Fruit fly (Drosophila melanogaster): ENCODE measurements around the gene CG4511.

CG4511 gene

DNA sequence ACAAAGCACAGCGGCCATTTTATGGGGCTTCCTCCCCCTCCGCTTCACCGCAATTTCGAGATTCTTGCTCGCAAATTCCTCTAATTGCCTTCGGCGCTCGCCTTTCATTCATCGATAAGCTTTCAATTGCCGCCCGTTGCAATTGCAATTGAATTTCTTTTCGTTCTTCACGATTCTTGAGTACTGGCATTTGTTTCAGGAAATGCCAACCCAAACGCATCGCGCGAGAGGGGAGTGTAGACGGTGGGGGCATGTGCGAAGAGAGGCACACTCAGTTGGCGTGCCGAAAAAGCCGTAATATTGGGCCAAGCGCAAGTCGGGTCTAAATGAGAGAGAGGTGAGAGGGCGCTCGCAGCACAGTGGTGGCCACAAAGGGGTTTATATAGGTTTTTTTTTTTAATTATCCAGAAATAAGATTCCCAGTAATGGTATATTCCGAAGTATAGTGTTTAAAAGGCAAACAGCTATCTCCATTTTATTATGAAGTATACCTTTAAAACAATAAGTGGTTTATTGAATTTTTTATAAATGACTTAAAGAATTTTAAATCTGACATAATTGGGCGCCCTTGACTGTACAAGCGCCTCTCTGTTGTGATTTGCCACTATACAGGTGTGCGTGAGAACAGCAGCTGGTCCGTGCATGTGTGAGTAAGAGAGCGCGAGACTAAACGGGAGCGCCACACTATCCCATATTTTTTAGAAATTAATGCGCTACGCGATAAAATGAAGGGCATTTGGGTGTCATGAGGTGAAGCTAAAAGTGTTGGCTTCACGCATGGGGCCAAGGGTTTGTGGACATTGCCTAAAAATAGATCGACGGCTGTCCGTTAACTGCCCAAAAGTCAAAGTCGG is 32.4 kb downstream of the CG4511 start (continued):
- TF ChIP-seq NC2β (GFP tag; optimal IDR thresholded peaks at IDR 0.05) (peak; percentile 69), CG1647 (GFP tag; optimal IDR thresholded peaks at IDR 0.05) (peak; percentile 72), Mad (GFP tag; optimal IDR thresholded peaks at IDR 0.05) (peak; percentile 71), Dll (GFP tag; IDR thresholded peaks at IDR 0.05; ENCODE audit: partially characterized antibody) (0 out of 4 replicates have a peak, but pooled peaks have one; percentile 49), Rfx (GFP tag; IDR thresholded peaks at IDR 0.05) (peak; percentile 92), CG14441 (GFP tag; IDR thresholded peaks at IDR 0.05) (peak; percentile 81), CG6765 (GFP tag; optimal IDR thresholded peaks at IDR 0.05) (peak; percentile 85), chinmo (GFP tag; IDR thresholded peaks at IDR 0.05; ENCODE audit: partially characterized antibody) (peak; percentile 76; the same call in 3 of the 4 replicates), CG16863 (GFP tag; optimal IDR thresholded peaks at IDR 0.05) (peak; percentile 80), lilli (GFP tag; optimal IDR thresholded peaks at IDR 0.05) (peak; percentile 94), CG6654 (GFP tag; optimal IDR thresholded peaks at IDR 0.05) (peak; percentile 53), CG7556 (GFP tag; optimal IDR thresholded peaks at IDR 0.05) (peak; percentile 95), fu2 (GFP tag; optimal IDR thresholded peaks at IDR 0.05) (peak; percentile 87), cato (GFP tag; optimal IDR thresholded peaks at IDR 0.05; ENCODE audit: borderline replicate concordance) (peak; percentile 57), CG12942 (GFP tag; optimal IDR thresholded peaks at IDR 0.05) (peak; percentile 69), CG7745 (tag; optimal IDR thresholded peaks at IDR 0.05) (no peak), gcm (GFP tag; optimal IDR thresholded peaks at IDR 0.05) (peak; percentile 90), CG2116 (GFP tag; optimal IDR thresholded peaks at IDR 0.05) (peak; percentile 47), CG6272 (GFP tag; IDR thresholded peaks at IDR 0.05) (peak; percentile 82), exex (tag; optimal IDR thresholded peaks at IDR 0.05) (peak; percentile 72), CG18476 (GFP tag; optimal IDR thresholded peaks at IDR 0.05) (peak; percentile 73), CG1233 (GFP tag; optimal IDR thresholded peaks at IDR 0.05) (peak; percentile 76), Awh (GFP tag; IDR thresholded peaks at IDR 0.05) (peak; percentile 73), CG2712 (tag; optimal IDR thresholded peaks at IDR 0.05) (peak; percentile 85), trh (GFP tag; optimal IDR thresholded peaks at IDR 0.05) (peak; percentile 48), CG9727 (GFP tag; optimal IDR thresholded peaks at IDR 0.05) (peak; percentile 89), CG10267 (tag; optimal IDR thresholded peaks at IDR 0.05) (peak; percentile 85), Fer3 (tag; optimal IDR thresholded peaks at IDR 0.05) (peak; percentile 91), zfh2 (GFP tag; optimal IDR thresholded peaks at IDR 0.05) (peak; percentile 89), aop (GFP tag; IDR thresholded peaks at IDR 0.05) (no peak), slou (GFP tag; optimal IDR thresholded peaks at IDR 0.05) (peak; percentile 87), esg (GFP tag; conservative IDR thresholded peaks at IDR 0.05) (peak; percentile 86), CG5245 (GFP tag; optimal IDR thresholded peaks at IDR 0.05) (peak; percentile 60), dmrt11E (tag; optimal IDR thresholded peaks at IDR 0.05) (peak; percentile 78), Dref (GFP tag; IDR thresholded peaks at IDR 0.05) (no peak), lmd (GFP tag; IDR thresholded peaks at IDR 0.05) (peak; percentile 91), CG10366 (GFP tag; IDR thresholded peaks at IDR 0.05) (peak; percentile 85), ATbp (GFP tag; optimal IDR thresholded peaks at IDR 0.05) (peak; percentile 87), CG10274 (GFP tag; optimal IDR thresholded peaks at IDR 0.05) (peak; percentile 99), jigr1 (GFP tag; IDR thresholded peaks at IDR 0.05) (peak; percentile 79), Poxn (GFP tag; IDR thresholded peaks at IDR 0.05) (peak; percentile 64), prd (optimal IDR thresholded peaks at IDR 0.05) (no peak), prd (GFP tag; IDR thresholded peaks at IDR 0.05) (peak; percentile 86), CG9817 (tag; optimal IDR thresholded peaks at IDR 0.05) (peak; percentile 90), CG14050 (GFP tag; IDR thresholded peaks at IDR 0.05) (peak; percentile 78), usp (GFP tag; optimal IDR thresholded peaks at IDR 0.05) (no peak), dati (GFP tag; IDR thresholded peaks at IDR 0.05) (peak; percentile 40; the same call in 1 of the 2 replicates), nerfin-1 (tag; optimal IDR thresholded peaks at IDR 0.05) (peak; percentile 83), CG4820 (GFP tag; optimal IDR thresholded peaks at IDR 0.05) (peak; percentile 79)

All from whole organism, embryonic.